Fruit fly (Drosophila melanogaster): Measurements from ENCODE around the gene CG14325.

The CG14325 gene

dm6 chr3R:17666061-17666796 is 39.3 kb downstream of the CG14325 start (continued):
- no peak for TF ChIP-seq CG15073 (GFP tag; optimal IDR thresholded peaks at IDR 0.05)
- TF ChIP-seq TFAM (GFP tag; optimal IDR thresholded peaks at IDR 0.05): no peak
- TF ChIP-seq ewg (GFP tag; optimal IDR thresholded peaks at IDR 0.05): peak; percentile 49
- no peak for TF ChIP-seq Hr78 (GFP tag; optimal IDR thresholded peaks at IDR 0.05)
- TF ChIP-seq CG17186 (GFP tag; optimal IDR thresholded peaks at IDR 0.05): no peak
- TF ChIP-seq CoRest (tag; optimal IDR thresholded peaks at IDR 0.05): no peak
- TF ChIP-seq pnt (GFP tag; optimal IDR thresholded peaks at IDR 0.05): no peak
- TF ChIP-seq kah (GFP tag; optimal IDR thresholded peaks at IDR 0.05): no peak
- peak; percentile 72 for TF ChIP-seq yki (optimal IDR thresholded peaks at IDR 0.05)
- TF ChIP-seq scrt (GFP tag; optimal IDR thresholded peaks at IDR 0.05): peak; percentile 93
- no peak for TF ChIP-seq CG14965 (GFP tag; optimal IDR thresholded peaks at IDR 0.05; ENCODE audit: borderline replicate concordance)
- no peak for TF ChIP-seq CG16863 (GFP tag; optimal IDR thresholded peaks at IDR 0.05)
- no peak for TF ChIP-seq CG4707 (GFP tag; optimal IDR thresholded peaks at IDR 0.05)
- no peak for TF ChIP-seq phol (tag; optimal IDR thresholded peaks at IDR 0.05)
- TF ChIP-seq Dad (GFP tag; optimal IDR thresholded peaks at IDR 0.05): no peak
- TF ChIP-seq sisA (GFP tag; IDR thresholded peaks at IDR 0.05): no peak
- no peak for TF ChIP-seq BtbVII (GFP tag; optimal IDR thresholded peaks at IDR 0.05)
- no peak for TF ChIP-seq CG4404 (GFP tag; IDR thresholded peaks at IDR 0.05)
- no peak for TF ChIP-seq wek (GFP tag; optimal IDR thresholded peaks at IDR 0.05)
- peak; percentile 95 for TF ChIP-seq Nf-YC (tag; optimal IDR thresholded peaks at IDR 0.05)
- TF ChIP-seq knrl (GFP tag; IDR thresholded peaks at IDR 0.05; ENCODE audit: partially characterized antibody): no peak
- TF ChIP-seq wdn (GFP tag; IDR thresholded peaks at IDR 0.05): no peak
- no peak for TF ChIP-seq ab (GFP tag; optimal IDR thresholded peaks at IDR 0.05)
- TF ChIP-seq Trl (optimal IDR thresholded peaks at IDR 0.05): peak; percentile 69 to 82
- no peak for TF ChIP-seq Trl (GFP tag; optimal IDR thresholded peaks at IDR 0.05)
- TF ChIP-seq CG1832 (GFP tag; optimal IDR thresholded peaks at IDR 0.05): peak; percentile 33
- no peak for TF ChIP-seq Myb (GFP tag; optimal IDR thresholded peaks at IDR 0.05)
- no peak for TF ChIP-seq CG1529 (GFP tag; optimal IDR thresholded peaks at IDR 0.05)
- peak; percentile 27 for TF ChIP-seq sqz (GFP tag; optimal IDR thresholded peaks at IDR 0.05)
- no peak for TF ChIP-seq Mrtf (GFP tag; IDR thresholded peaks at IDR 0.05)
- TF ChIP-seq Chrac-16 (GFP tag; optimal IDR thresholded peaks at IDR 0.05): no peak
- TF ChIP-seq Dll (GFP tag; IDR thresholded peaks at IDR 0.05; ENCODE audit: partially characterized antibody): no peak
- TF ChIP-seq cg (GFP tag; optimal IDR thresholded peaks at IDR 0.05): peak; percentile 41
- peak; percentile 84; the same call in 1 of the 2 replicates for TF ChIP-seq CG4360 (GFP tag; IDR thresholded peaks at IDR 0.05)
- no peak for TF ChIP-seq CG9609 (GFP tag; optimal IDR thresholded peaks at IDR 0.05)
- TF ChIP-seq CG10959 (GFP tag; IDR thresholded peaks at IDR 0.05): no peak
- no peak for TF ChIP-seq CG42726 (GFP tag; IDR thresholded peaks at IDR 0.05; ENCODE audit: partially characterized antibody)
- no peak for TF ChIP-seq CG18262 (tag; optimal IDR thresholded peaks at IDR 0.05)
- TF ChIP-seq pros (GFP tag; optimal IDR thresholded peaks at IDR 0.05): peak; percentile 32
- TF ChIP-seq Sox102F (GFP tag; optimal IDR thresholded peaks at IDR 0.05): no peak

dm6 chr3R:17666797-17667156 is 39.9 kb downstream of the CG14325 start:
- TF ChIP-seq Mrtf (GFP tag; IDR thresholded peaks at IDR 0.05) (no peak), en (GFP tag; optimal IDR thresholded peaks at IDR 0.05) (no peak), phol (tag; optimal IDR thresholded peaks at IDR 0.05) (peak; percentile 54), croc (GFP tag; conservative IDR thresholded peaks at IDR 0.05) (no peak), CG10462 (GFP tag; optimal IDR thresholded peaks at IDR 0.05) (no peak), HLH54F (GFP tag; optimal IDR thresholded peaks at IDR 0.05) (no peak), Blimp-1 (GFP tag; optimal IDR thresholded peaks at IDR 0.05) (no peak), Ets65A (GFP tag) (peak; percentile 78), Nf-YC (tag; optimal IDR thresholded peaks at IDR 0.05) (peak; percentile 8)
